Fruit fly (Drosophila melanogaster): ENCODE measurements around the gene CG17239.

Gene CG17239

dm6 chr2L:2239284-2239683 is 12.9 kb downstream of the CG17239 start, which contains the start of gene Tengl2:
TSS of gene Tengl2 (minus strand) at chr2L:2239384.
- TF ChIP-seq noc (tag; optimal IDR thresholded peaks at IDR 0.05) = no peak

DNA sequence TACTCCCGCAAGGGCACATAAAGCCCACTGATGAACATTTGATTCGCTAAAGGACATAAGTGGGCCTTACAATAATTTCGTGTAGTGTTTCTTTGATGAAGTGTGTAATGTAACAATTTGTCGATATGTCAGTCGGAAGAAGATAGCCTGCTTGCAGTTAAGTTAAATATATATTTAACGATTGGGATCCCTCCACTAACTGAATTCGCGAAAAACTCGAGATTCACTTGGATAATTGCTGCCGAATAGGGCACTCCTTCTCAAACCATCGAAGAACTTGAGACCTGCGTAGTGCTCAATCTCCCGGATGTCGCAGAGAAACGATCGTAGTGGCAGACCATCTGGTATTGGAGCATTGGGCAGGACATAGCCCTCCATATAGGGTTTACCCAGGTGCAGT is 14.0 kb downstream of the CG17239 start, which contains the start of gene Tengl3:
TSS of gene Tengl3 (minus strand) at position 101 of the 400 bp plus-strand sequence.
- no peak for TF ChIP-seq noc (tag; optimal IDR thresholded peaks at IDR 0.05)

dm6 chr2L:2236722-2237121 is 15.4 kb downstream of the CG17239 start, which contains the start of gene Sec24CD:
TSS of gene Sec24CD (minus strand) at chr2L:2236844.
- no peak for TF ChIP-seq noc (tag; optimal IDR thresholded peaks at IDR 0.05)

DNA sequence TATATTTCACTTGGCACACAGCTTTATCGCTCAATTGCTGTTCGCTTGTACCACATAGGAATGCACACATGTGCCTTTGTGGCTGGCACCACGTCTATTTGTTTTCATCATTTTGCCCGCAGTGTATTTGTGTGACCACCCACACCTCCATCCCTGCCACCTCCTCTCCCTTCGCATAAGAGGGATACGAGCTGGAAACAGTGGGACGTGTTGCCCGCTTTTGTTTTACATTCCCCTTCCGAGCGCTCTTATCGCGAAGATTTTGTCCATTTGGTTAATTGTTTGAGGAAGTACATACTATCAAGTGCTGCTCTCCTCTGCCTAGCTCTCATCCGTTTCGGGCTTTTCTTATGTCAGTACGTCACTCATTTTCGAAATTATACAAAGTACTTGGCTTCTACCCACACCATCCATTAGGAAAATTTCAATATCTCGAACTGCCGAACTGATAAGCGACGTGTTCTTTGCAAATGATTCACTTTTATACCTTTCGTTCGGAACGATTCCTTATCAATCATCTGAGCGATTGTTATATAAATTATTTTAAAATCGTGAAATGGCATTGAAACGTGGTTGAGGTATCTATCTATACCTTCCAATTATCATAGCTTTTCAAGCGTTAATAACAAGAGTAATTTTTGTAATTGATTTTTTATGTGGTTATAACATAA is 23.8 kb downstream of the CG17239 start:
- peak; percentile 7 for TF ChIP-seq noc (tag; optimal IDR thresholded peaks at IDR 0.05)

- TF ChIP-seq noc (tag; optimal IDR thresholded peaks at IDR 0.05) = peak; percentile 12
Measured at dm6 chr2L:2227316-2227715, 24.8 kb downstream of the CG17239 start.

dm6 chr2L:2226259-2227121 is 25.7 kb downstream of the CG17239 start, which contains the start of the genes CG15387 and sau:
TSS of gene CG15387 (minus strand) at chr2L:2226294.
TSS of gene sau (plus strand) at chr2L:2226342.
- TF ChIP-seq noc (tag; optimal IDR thresholded peaks at IDR 0.05) = peak; percentile 88

DNA sequence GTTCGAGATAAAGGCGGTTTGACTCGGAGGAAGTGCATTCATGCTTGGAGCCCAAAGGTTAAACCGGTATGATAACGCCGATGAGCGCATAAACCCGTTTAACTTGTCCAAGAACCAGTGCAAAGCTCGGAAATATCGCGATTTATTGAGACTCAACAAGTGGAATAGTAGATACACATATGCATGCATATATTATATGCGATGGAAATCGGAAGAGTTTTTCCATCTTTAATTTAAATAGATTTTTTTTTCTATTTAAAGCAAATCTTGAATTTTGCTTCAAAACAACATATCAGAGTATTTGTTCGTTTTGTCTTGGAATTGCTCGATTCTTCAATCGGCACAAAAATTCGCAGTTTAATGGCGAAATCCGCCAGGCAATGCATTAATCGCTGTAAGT is 29.8 kb downstream of the CG17239 start:
- no peak for TF ChIP-seq noc (tag; optimal IDR thresholded peaks at IDR 0.05)

DNA sequence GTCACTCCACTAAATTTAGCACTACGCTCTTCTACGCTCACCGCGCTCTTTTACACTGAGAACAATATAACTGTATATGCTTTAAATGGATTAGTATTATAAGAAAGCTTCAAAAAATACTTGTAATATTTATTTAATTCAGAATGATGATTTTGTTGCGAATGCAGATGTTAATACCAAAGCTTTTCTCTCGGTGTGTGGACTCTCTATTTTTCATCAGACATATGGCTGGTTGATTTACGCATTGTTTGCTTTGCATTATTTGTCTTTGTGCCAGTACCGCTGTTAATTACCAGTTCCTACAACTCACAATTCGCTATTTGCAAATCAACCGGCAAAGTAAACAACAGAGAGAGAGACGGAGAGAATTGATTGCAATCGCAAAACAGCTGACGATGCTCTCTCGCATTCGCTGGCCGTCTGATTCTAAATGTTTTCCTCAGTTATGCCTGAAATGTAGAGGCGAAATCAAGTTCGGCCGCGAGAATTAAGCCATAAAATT is 30.4 kb downstream of the CG17239 start:
- TF ChIP-seq noc (tag; optimal IDR thresholded peaks at IDR 0.05) = peak; percentile 100

DNA sequence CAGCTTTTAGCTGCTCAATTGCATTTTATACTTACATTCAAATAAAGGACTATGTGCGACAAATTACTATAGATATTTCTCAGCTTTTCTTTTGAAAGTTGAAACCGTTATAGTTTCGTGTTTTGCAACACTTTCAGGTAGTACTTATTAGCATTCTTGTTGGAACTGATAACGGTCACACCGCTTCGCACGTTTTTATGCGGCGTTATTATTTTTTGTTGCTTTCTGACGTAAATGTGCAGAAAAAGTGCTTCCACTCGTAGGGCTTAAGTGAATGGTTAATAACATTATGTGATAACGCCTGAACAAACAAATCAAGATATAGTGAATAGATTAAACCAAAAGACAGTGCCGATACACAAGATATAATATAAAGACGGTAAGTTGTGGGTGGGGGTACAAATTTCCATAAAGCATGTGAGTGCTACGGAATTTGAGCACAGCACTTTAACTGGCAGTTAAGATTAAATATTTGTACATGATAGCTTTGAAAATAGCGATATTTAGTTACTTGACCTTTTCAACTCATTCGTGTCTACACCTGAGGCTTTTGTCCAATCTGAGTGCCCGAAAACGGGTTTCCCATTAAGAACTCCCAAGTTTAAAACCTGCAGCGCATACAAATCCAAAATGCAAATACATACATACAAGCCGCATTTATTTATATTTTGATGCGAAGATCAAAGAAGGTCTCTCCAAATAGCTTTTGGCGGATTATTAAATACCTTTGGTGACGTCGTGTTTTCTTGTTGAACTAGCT is 31.4 kb downstream of the CG17239 start, which contains the start of gene papi:
TSS of gene papi (plus strand) at position 176 of the 760 bp plus-strand sequence.
- TF ChIP-seq noc (tag; optimal IDR thresholded peaks at IDR 0.05) = peak; percentile 41

dm6 chr2L:2217067-2217684 is 35.0 kb downstream of the CG17239 start, which contains the start of the genes CG15386, CG42371 and mio:
TSS of gene CG15386 (minus strand) at chr2L:2217246.
TSS of gene CG42371 (minus strand) at chr2L:2217246.
TSS of gene mio (plus strand) at chr2L:2217290.
- TF ChIP-seq noc (tag; optimal IDR thresholded peaks at IDR 0.05) = peak; percentile 19

- TF ChIP-seq noc (tag; optimal IDR thresholded peaks at IDR 0.05) = no peak
Measured at dm6 chr2L:2216065-2216464, 36.1 kb downstream of the CG17239 start, which contains the start of gene daed. TSS of gene daed (minus strand) at chr2L:2216311.

- peak; percentile 5 for TF ChIP-seq noc (tag; optimal IDR thresholded peaks at IDR 0.05)
Measured at dm6 chr2L:2214004-2214403, 38.1 kb downstream of the CG17239 start, which contains the start of the genes Uch and CG34174. TSS of gene Uch (minus strand) at chr2L:2214211. TSS of gene CG34174 (plus strand) at chr2L:2214266.

DNA sequence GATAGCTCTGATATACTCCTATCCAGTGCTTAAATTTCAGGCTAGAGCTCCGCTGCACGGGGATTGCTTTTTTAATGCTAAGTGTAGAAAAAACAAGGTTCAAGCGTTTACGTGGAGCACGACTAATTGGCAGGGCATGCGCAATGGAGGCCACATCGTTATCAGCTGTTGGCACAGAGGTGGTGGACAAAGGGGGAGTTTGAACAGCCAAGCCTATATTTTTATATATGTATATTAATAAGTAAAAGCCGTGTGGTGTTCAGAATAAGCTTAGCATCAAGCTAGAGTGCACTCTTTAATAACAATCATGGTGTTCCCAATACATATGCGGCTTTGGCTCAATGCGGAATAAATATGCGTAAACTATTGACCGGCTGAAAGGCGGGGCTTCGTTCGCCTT is 39.7 kb downstream of the CG17239 start, which contains the start of gene CG15385:
TSS of gene CG15385 (minus strand) at position 94 of the 400 bp plus-strand sequence.
- no peak for TF ChIP-seq noc (tag; optimal IDR thresholded peaks at IDR 0.05)

dm6 chr2L:2209002-2209401 is 43.1 kb downstream of the CG17239 start, which contains the start of gene CG33124:
TSS of gene CG33124 (minus strand) at chr2L:2209102.
- TF ChIP-seq noc (tag; optimal IDR thresholded peaks at IDR 0.05) = no peak

Measured in whole organism, larva.